Worm (Caenorhabditis elegans): ENCODE measurements around the gene R12B2.3.

DNA sequence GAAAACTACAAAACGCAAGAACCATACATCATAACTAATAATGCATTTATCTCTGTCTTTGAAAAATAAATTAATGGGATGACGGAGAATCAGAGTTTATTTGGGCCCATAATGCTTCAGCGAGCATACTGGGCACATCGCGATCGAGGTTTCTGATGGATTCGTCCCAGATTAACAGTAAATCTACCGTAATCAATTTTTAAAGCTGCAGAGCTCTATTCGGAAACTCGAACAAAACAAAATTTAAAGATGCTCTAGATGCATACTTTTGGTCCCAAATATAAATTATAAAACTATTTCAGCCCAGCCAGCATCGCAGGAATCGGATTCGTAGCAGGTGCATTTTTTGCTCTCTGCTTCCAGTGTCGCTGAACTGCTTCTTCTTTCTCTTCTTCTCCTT is 22.7 kb downstream of the R12B2.3 start:
- TF ChIP-seq W03F9.2 (tag; optimal IDR thresholded peaks at IDR 0.05) (no peak), him-1 (tag; optimal IDR thresholded peaks at IDR 0.05) (no peak)

All from whole organism, L4/young adult.